Worm (Caenorhabditis elegans) whole organism, young adult: ENCODE results near the gene riok-3.

Experiments used
- attf-6 ChIP-seq: fragments of 200-800 bp; sonication (Bioruptor generic); IDR thresholded peaks from 2 replicates; pipeline ENCODE4 v1.3.6; 2022; ENCODE audit warnings: missing genetic modification reagents, missing genetic modification characterization, missing compliant biosample characterization
- fkh-3 ChIP-seq: sonication (generic microtip); optimal IDR thresholded peaks from 2 replicates; lab custom pipeline; 2016; ENCODE audit warnings: mild to moderate bottlenecking, missing genetic modification characterization, missing compliant biosample characterization
- gei-17 ChIP-seq: fragments of 200-800 bp; sonication (Bioruptor generic); optimal IDR thresholded peaks from 2 replicates; lab custom pipeline; 2018; ENCODE audit warnings: mild to moderate bottlenecking, missing genetic modification characterization, missing compliant biosample characterization
- lin-54 ChIP-seq: fragments of 200-800 bp; sonication (Bioruptor generic); optimal IDR thresholded peaks from 2 replicates; lab custom pipeline; 2018; ENCODE audit warnings: mild to moderate bottlenecking, missing genetic modification characterization, missing compliant biosample characterization

DNA sequence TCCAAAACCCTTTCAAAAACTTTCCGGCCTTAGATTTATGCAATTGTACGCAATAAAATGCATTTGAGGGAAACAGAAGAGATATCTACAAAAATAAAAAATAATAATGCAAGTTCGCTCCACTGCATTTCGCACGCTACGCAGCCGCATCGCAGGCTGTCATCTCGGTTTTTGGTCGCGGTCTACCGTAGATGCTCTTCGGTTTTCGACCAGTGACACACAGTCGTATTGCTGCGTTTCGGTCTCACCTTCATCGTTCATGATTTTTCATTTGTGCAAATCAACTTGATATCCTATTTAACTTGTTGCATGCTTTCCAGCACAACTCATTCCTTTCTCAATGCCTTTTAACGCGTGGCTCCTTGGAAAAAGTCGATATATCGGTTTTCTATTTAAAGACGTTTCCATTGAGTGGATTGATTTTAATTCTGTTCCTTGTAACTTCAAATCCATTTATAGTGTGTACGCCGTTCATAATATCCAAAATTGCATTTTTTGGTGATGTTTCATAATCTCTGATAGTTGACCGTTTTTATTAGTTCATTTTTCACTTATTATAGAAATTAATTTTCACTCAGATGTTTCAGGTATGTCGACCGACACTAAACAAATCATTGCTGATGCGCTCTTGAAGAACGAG is 24.0 kb downstream of the riok-3 start, which contains the start of gene vha-1:
- peak; percentile 70 for TF ChIP-seq lin-54
- no peak for TF ChIP-seq fkh-3
- TF ChIP-seq attf-6: no peak
- no peak for TF ChIP-seq gei-17
